Fruit fly (Drosophila melanogaster): Measurements from ENCODE around the gene ash2.

ash2 gene

dm6 chr3R:24654770-24655322, 4.9 kb downstream of the ash2 start, which contains the start of the genes CG31125 and CG6695 (continued):
- TF ChIP-seq dm (GFP tag; optimal IDR thresholded peaks at IDR 0.05) (peak; percentile 68), ara (GFP tag; IDR thresholded peaks at IDR 0.05) (no peak), grn (GFP tag; optimal IDR thresholded peaks at IDR 0.05) (no peak), fd64A (GFP tag; optimal IDR thresholded peaks at IDR 0.05) (no peak), slp2 (GFP tag; optimal IDR thresholded peaks at IDR 0.05) (peak; percentile 34), CG43689 (GFP tag; IDR thresholded peaks at IDR 0.05) (no peak), Opbp (GFP tag; IDR thresholded peaks at IDR 0.05; ENCODE audit: partially characterized antibody) (peak; percentile 85), CG12155 (GFP tag; optimal IDR thresholded peaks at IDR 0.05) (peak; percentile 74), CG8924 (tag; optimal IDR thresholded peaks at IDR 0.05) (peak; percentile 30), CG7928 (GFP tag; optimal IDR thresholded peaks at IDR 0.05) (peak; percentile 17), mam (GFP tag; optimal IDR thresholded peaks at IDR 0.05) (peak; percentile 78), tup (GFP tag; optimal IDR thresholded peaks at IDR 0.05) (no peak), Adf1 (GFP tag; IDR thresholded peaks at IDR 0.05) (peak; percentile 27; the same call in 1 of the 2 replicates), zen (tag; optimal IDR thresholded peaks at IDR 0.05) (peak; percentile 56), CG3065 (GFP tag; optimal IDR thresholded peaks at IDR 0.05) (no peak), Gug (GFP tag; IDR thresholded peaks at IDR 0.05) (peak; percentile 60; the same call in 2 of the 4 replicates), Dll (GFP tag; IDR thresholded peaks at IDR 0.05; ENCODE audit: partially characterized antibody) (peak; percentile 82), chn (GFP tag; optimal IDR thresholded peaks at IDR 0.05) (peak; percentile 72), Sin3A (optimal IDR thresholded peaks at IDR 0.05) (peak; percentile 97), CG6765 (GFP tag; optimal IDR thresholded peaks at IDR 0.05) (no peak), CG9727 (GFP tag; optimal IDR thresholded peaks at IDR 0.05) (peak; percentile 57), CG16813 (GFP tag; IDR thresholded peaks at IDR 0.05; ENCODE audit: partially characterized antibody) (peak; percentile 88), H15 (GFP tag; IDR thresholded peaks at IDR 0.05) (peak; percentile 24; the same call in 1 of the 3 replicates), amos (GFP tag; IDR thresholded peaks at IDR 0.05; ENCODE audit: partially characterized antibody) (peak; percentile 89), CG3847 (GFP tag; IDR thresholded peaks at IDR 0.05) (peak; percentile 56), CG11456 (GFP tag; IDR thresholded peaks at IDR 0.05) (peak; percentile 63; the same call in 1 of the 3 replicates), Rx (GFP tag; IDR thresholded peaks at IDR 0.05) (no peak), NK7.1 (GFP tag; optimal IDR thresholded peaks at IDR 0.05) (peak; percentile 51), hb (GFP tag; IDR thresholded peaks at IDR 0.05; ENCODE audit: partially characterized antibody) (peak; percentile 78), fd3F (GFP tag; optimal IDR thresholded peaks at IDR 0.05) (no peak), Neu2 (GFP tag; optimal IDR thresholded peaks at IDR 0.05; ENCODE audit: borderline replicate concordance) (peak; percentile 79), crc (GFP tag; optimal IDR thresholded peaks at IDR 0.05) (no peak), schlank (tag; optimal IDR thresholded peaks at IDR 0.05) (no peak), CG34422 (GFP tag; IDR thresholded peaks at IDR 0.05) (peak; percentile 61; the same call in 1 of the 3 replicates), CG7786 (GFP tag; optimal IDR thresholded peaks at IDR 0.05) (peak; percentile 71), CG4707 (GFP tag; optimal IDR thresholded peaks at IDR 0.05) (no peak), maf-S (GFP tag; optimal IDR thresholded peaks at IDR 0.05) (peak; percentile 64), sens (GFP tag) (no peak), jing (GFP tag; optimal IDR thresholded peaks at IDR 0.05) (no peak), HLH4C (GFP tag; IDR thresholded peaks at IDR 0.05; ENCODE audit: partially characterized antibody) (peak; percentile 72; the same call in 1 of the 3 replicates), peb (GFP tag; IDR thresholded peaks at IDR 0.05) (no peak), CG6654 (GFP tag; optimal IDR thresholded peaks at IDR 0.05) (no peak), hkb (optimal IDR thresholded peaks at IDR 0.05) (peak; percentile 71), hkb (GFP tag; IDR thresholded peaks at IDR 0.05) (no peak), CG13123 (GFP tag; optimal IDR thresholded peaks at IDR 0.05) (peak; percentile 40), wek (GFP tag; optimal IDR thresholded peaks at IDR 0.05) (peak; percentile 97), CG1233 (GFP tag; optimal IDR thresholded peaks at IDR 0.05) (peak; percentile 24), CG13775 (GFP tag; optimal IDR thresholded peaks at IDR 0.05) (peak; percentile 62), D (optimal IDR thresholded peaks at IDR 0.05) (no peak), D (GFP tag; optimal IDR thresholded peaks at IDR 0.05) (no peak), tna (GFP tag; IDR thresholded peaks at IDR 0.05; ENCODE audit: partially characterized antibody) (peak; percentile 57)
